Worm (Caenorhabditis elegans) whole organism, L3 larva: ENCODE measurements around the gene mrpl-53.

Experiments
- R02D3.7 ChIP-seq: fragments of 150-350 bp; optimal IDR thresholded peaks from 2 replicates; lab custom pipeline; 2014; ENCODE audit warnings: missing biosample characterization, missing genetic modification characterization
- ZK546.5 ChIP-seq: sonication (generic microtip); optimal IDR thresholded peaks from 2 replicates; lab custom pipeline; 2017; ENCODE audit warnings: missing biosample characterization, missing genetic modification characterization
- aly-2 ChIP-seq: fragments of 150-350 bp; optimal IDR thresholded peaks from 2 replicates; lab custom pipeline; 2014; ENCODE audit warnings: missing biosample characterization, missing genetic modification characterization
- ama-1 ChIP-seq: fragments of 150-350 bp; optimal IDR thresholded peaks from 2 replicates; lab custom pipeline; 2018
- ceh-16 ChIP-seq: sonication (generic microtip); optimal IDR thresholded peaks from 2 replicates; lab custom pipeline; 2017; ENCODE audit warnings: missing biosample characterization, missing genetic modification characterization
- ceh-28 ChIP-seq: fragments of 150-350 bp; optimal IDR thresholded peaks from 2 replicates; lab custom pipeline; 2014; ENCODE audit warnings: missing biosample characterization, missing genetic modification reagents, missing genetic modification characterization
- ceh-82 ChIP-seq: fragments of 150-350 bp; optimal IDR thresholded peaks from 2 replicates; lab custom pipeline; 2014; ENCODE audit warnings: missing biosample characterization, missing genetic modification characterization
- ceh-9 ChIP-seq: sonication (generic microtip); optimal IDR thresholded peaks from 2 replicates; lab custom pipeline; 2018; ENCODE audit warnings: missing biosample characterization, missing genetic modification characterization
- daf-12 ChIP-seq: fragments of 150-350 bp; optimal IDR thresholded peaks from 2 replicates; lab custom pipeline; 2014; ENCODE audit warnings: missing biosample characterization, missing genetic modification reagents, missing genetic modification characterization
- egl-27 ChIP-seq: sonication (generic microtip); optimal IDR thresholded peaks from 4 replicates; lab custom pipeline; 2017; ENCODE audit warnings: missing biosample characterization, missing genetic modification reagents, missing genetic modification characterization
- egl-5 ChIP-seq: fragments of 150-350 bp; optimal IDR thresholded peaks from 2 replicates; lab custom pipeline; 2017; ENCODE audit warnings: missing biosample characterization, missing genetic modification reagents, missing genetic modification characterization, inconsistent platforms
- elt-1 ChIP-seq: fragments of 150-350 bp; optimal IDR thresholded peaks from 2 replicates; lab custom pipeline; 2014; ENCODE audit warnings: missing biosample characterization, missing genetic modification characterization
- elt-2 ChIP-seq: sonication (generic microtip); optimal IDR thresholded peaks from 2 replicates; lab custom pipeline; 2016; ENCODE audit warnings: missing genetic modification reagents, mild to moderate bottlenecking, missing genetic modification characterization, missing compliant biosample characterization
- elt-3 ChIP-seq, 3 experiments: fragments of 150-350 bp in 1 of 3; sonication (generic microtip) in 2 of 3; optimal IDR thresholded peaks; 2 replicates in 2 of 3; 4 replicates in 1 of 3; lab custom pipeline; 2014 to 2017; ENCODE audit warnings: missing biosample characterization in 3 of 3, missing genetic modification characterization in 3 of 3
- eor-1 ChIP-seq, 2 experiments: fragments of 150-350 bp; optimal IDR thresholded peaks; 2 replicates each; lab custom pipeline; 2014 to 2018; ENCODE audit warnings: missing biosample characterization in 2 of 2, missing genetic modification characterization in 2 of 2
- fkh-10 ChIP-seq: sonication (generic microtip); optimal IDR thresholded peaks from 2 replicates; lab custom pipeline; 2017; ENCODE audit warnings: missing biosample characterization, missing genetic modification reagents, missing genetic modification characterization
- fkh-2 ChIP-seq: fragments of 150-350 bp; optimal IDR thresholded peaks from 2 replicates; lab custom pipeline; 2014; ENCODE audit warnings: missing biosample characterization, missing genetic modification reagents, missing genetic modification characterization
- fos-1 ChIP-seq: fragments of 150-350 bp; optimal IDR thresholded peaks from 2 replicates; lab custom pipeline; 2014; ENCODE audit warnings: missing biosample characterization, missing genetic modification characterization
- hmg-11 ChIP-seq: sonication (generic microtip); optimal IDR thresholded peaks from 2 replicates; lab custom pipeline; 2016; ENCODE audit warnings: missing genetic modification characterization, missing compliant biosample characterization
- jun-1 ChIP-seq: fragments of 150-350 bp; optimal IDR thresholded peaks from 2 replicates; lab custom pipeline; 2014; ENCODE audit warnings: missing biosample characterization, missing genetic modification reagents, missing genetic modification characterization
- lin-15B ChIP-seq: fragments of 150-350 bp; optimal IDR thresholded peaks from 2 replicates; lab custom pipeline; 2014; ENCODE audit warnings: missing biosample characterization, missing genetic modification characterization
- lin-39 ChIP-seq: fragments of 150-350 bp; optimal IDR thresholded peaks from 2 replicates; lab custom pipeline; 2018; ENCODE audit warnings: missing biosample characterization, missing genetic modification reagents, missing genetic modification characterization
- lsy-12 ChIP-seq: sonication (generic microtip); optimal IDR thresholded peaks from 2 replicates; lab custom pipeline; 2016; ENCODE audit warnings: mild to moderate bottlenecking, missing genetic modification characterization, missing compliant biosample characterization
- mdl-1 ChIP-seq: fragments of 150-350 bp; optimal IDR thresholded peaks from 2 replicates; lab custom pipeline; 2014; ENCODE audit warnings: missing biosample characterization, missing genetic modification characterization
- mml-1 ChIP-seq: fragments of 150-350 bp; sonication (generic microtip); optimal IDR thresholded peaks from 3 replicates; lab custom pipeline; 2014; ENCODE audit warnings: missing biosample characterization, missing genetic modification characterization
- nfya-1 ChIP-seq: sonication (generic microtip); optimal IDR thresholded peaks from 2 replicates; lab custom pipeline; 2017; ENCODE audit warnings: missing genetic modification characterization, mild to moderate bottlenecking, missing compliant biosample characterization, antibody characterized with exemption, moderate library complexity; ENCODE audit not compliant: insufficient read depth
- nhr-11 ChIP-seq: fragments of 150-350 bp; optimal IDR thresholded peaks from 2 replicates; lab custom pipeline; 2014; ENCODE audit warnings: missing biosample characterization, missing genetic modification characterization
- nhr-12 ChIP-seq: fragments of 150-350 bp; optimal IDR thresholded peaks from 2 replicates; lab custom pipeline; 2014; ENCODE audit warnings: missing biosample characterization, missing genetic modification characterization
- nhr-23 ChIP-seq: fragments of 150-350 bp; optimal IDR thresholded peaks from 2 replicates; lab custom pipeline; 2014; ENCODE audit warnings: missing biosample characterization, missing genetic modification reagents, missing genetic modification characterization
- nhr-237 ChIP-seq: fragments of 150-350 bp; optimal IDR thresholded peaks from 2 replicates; lab custom pipeline; 2014; ENCODE audit warnings: missing biosample characterization, missing genetic modification characterization
- nhr-25 ChIP-seq: sonication (generic microtip); optimal IDR thresholded peaks from 2 replicates; lab custom pipeline; 2017; ENCODE audit warnings: missing biosample characterization, missing genetic modification characterization
- nhr-28 ChIP-seq: fragments of 150-350 bp; optimal IDR thresholded peaks from 2 replicates; lab custom pipeline; 2014; ENCODE audit warnings: missing biosample characterization, missing genetic modification characterization
- nhr-43 ChIP-seq: sonication (generic microtip); optimal IDR thresholded peaks from 2 replicates; lab custom pipeline; 2016; ENCODE audit warnings: mild to moderate bottlenecking, missing genetic modification characterization, missing compliant biosample characterization; ENCODE audit not compliant: poor library complexity, severe bottlenecking
- nhr-67 ChIP-seq: fragments of 150-350 bp; optimal IDR thresholded peaks from 2 replicates; lab custom pipeline; 2014; ENCODE audit warnings: missing biosample characterization, missing genetic modification characterization
- nhr-76 ChIP-seq: fragments of 150-350 bp; sonication (generic microtip); optimal IDR thresholded peaks from 5 replicates; lab custom pipeline; 2014; ENCODE audit warnings: missing biosample characterization, missing genetic modification characterization
- nhr-77 ChIP-seq: fragments of 150-350 bp; optimal IDR thresholded peaks from 2 replicates; lab custom pipeline; 2014; ENCODE audit warnings: missing biosample characterization, missing genetic modification characterization
- pha-4 ChIP-seq: fragments of 150-350 bp; optimal IDR thresholded peaks from 2 replicates; lab custom pipeline; 2014; ENCODE audit warnings: missing biosample characterization, missing genetic modification reagents, missing genetic modification characterization
- pqm-1 ChIP-seq: fragments of 150-350 bp; optimal IDR thresholded peaks from 2 replicates; lab custom pipeline; 2017; ENCODE audit warnings: missing biosample characterization, missing genetic modification characterization, inconsistent platforms
- sea-2 ChIP-seq: fragments of 150-350 bp; sonication (generic microtip); optimal IDR thresholded peaks from 4 replicates; lab custom pipeline; 2014; ENCODE audit warnings: missing biosample characterization, missing genetic modification reagents, missing genetic modification characterization
- skn-1 ChIP-seq: fragments of 150-350 bp; optimal IDR thresholded peaks from 2 replicates; lab custom pipeline; 2014; ENCODE audit warnings: missing biosample characterization, missing genetic modification characterization
- snpc-4 ChIP-seq: fragments of 150-350 bp; optimal IDR thresholded peaks from 2 replicates; lab custom pipeline; 2014; ENCODE audit warnings: missing biosample characterization, missing genetic modification characterization
- tbx-2 ChIP-seq: sonication (generic microtip); optimal IDR thresholded peaks from 2 replicates; lab custom pipeline; 2016; ENCODE audit warnings: mild to moderate bottlenecking, missing genetic modification characterization, missing compliant biosample characterization
- unc-39 ChIP-seq: sonication (generic microtip); optimal IDR thresholded peaks from 4 replicates; lab custom pipeline; 2017; ENCODE audit warnings: missing biosample characterization, missing genetic modification characterization
- unc-62 ChIP-seq: fragments of 150-350 bp; sonication (generic microtip); optimal IDR thresholded peaks from 4 replicates; lab custom pipeline; 2014; ENCODE audit warnings: missing biosample characterization, missing genetic modification reagents, missing genetic modification characterization
- zag-1 ChIP-seq: fragments of 150-350 bp; optimal IDR thresholded peaks from 2 replicates; lab custom pipeline; 2014; ENCODE audit warnings: missing biosample characterization, missing genetic modification characterization
- ztf-11 ChIP-seq: fragments of 150-350 bp; optimal IDR thresholded peaks from 2 replicates; lab custom pipeline; 2014; ENCODE audit warnings: missing biosample characterization, missing genetic modification characterization
- ztf-4 ChIP-seq: fragments of 150-350 bp; optimal IDR thresholded peaks from 2 replicates; lab custom pipeline; 2014; ENCODE audit warnings: missing biosample characterization, missing genetic modification characterization

The mrpl-53 gene

DNA sequence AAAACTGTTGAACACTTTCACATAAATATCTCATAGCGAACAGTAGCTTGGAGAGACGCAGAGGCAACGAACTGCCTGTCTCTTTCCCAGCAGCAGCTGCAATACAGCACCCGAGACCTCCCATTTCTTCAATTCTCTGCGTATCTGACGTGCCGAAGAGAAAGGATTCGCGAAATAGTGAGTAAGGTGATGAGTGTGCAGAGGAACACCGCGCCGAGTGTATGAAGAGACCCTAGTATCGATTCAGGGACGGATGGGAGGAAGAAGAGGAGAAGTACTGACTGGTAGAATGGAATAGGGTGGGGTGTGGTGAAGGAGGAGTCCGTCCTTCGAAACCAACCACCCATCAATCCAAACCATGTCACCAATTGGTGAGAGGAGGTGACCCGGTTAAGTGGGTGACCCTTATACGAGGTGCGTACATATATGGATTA lies 48.7 kb downstream of the mrpl-53 start:
- peak; percentile 41 for TF ChIP-seq nhr-43
- TF ChIP-seq tbx-2 (tag; lab: Kevin White, UChicago) = peak; percentile 30
- TF ChIP-seq R02D3.7 (tag; lab: Kevin White, UChicago) = peak; percentile 47
- no peak for TF ChIP-seq eor-1 (tag; optimal IDR thresholded peaks at IDR 0.05; lab: Kevin White, UChicago)
- TF ChIP-seq nhr-12 (tag; lab: Kevin White, UChicago) = no peak
- TF ChIP-seq hmg-11 (tag; lab: Kevin White, UChicago) = peak; percentile 86
- TF ChIP-seq zag-1 = no peak
- TF ChIP-seq fkh-10 (GFP tag; lab: Kevin White, UChicago) = no peak
- no peak for TF ChIP-seq nhr-28 (tag; lab: Kevin White, UChicago)
- no peak for TF ChIP-seq elt-3 (tag; optimal IDR thresholded peaks at IDR 0.05; lab: Kevin White, UChicago)
- TF ChIP-seq nhr-76 (tag; lab: Kevin White, UChicago) = no peak
- TF ChIP-seq daf-12 = no peak
- TF ChIP-seq pha-4 (tag; lab: Kevin White, UChicago) = peak; percentile 77
- TF ChIP-seq ceh-16 (tag; lab: Kevin White, UChicago) = no peak
- no peak for TF ChIP-seq ZK546.5 (tag; lab: Kevin White, UChicago)
- peak; percentile 88 for TF ChIP-seq nfya-1
- no peak for TF ChIP-seq egl-27
- TF ChIP-seq nhr-77 (tag; lab: Kevin White, UChicago) = no peak
- TF ChIP-seq mml-1 (tag; lab: Kevin White, UChicago) = no peak
- no peak for TF ChIP-seq nhr-67 (tag; lab: Kevin White, UChicago)
- TF ChIP-seq unc-39 = no peak
- TF ChIP-seq ceh-28 = peak; percentile 85
- TF ChIP-seq ceh-9 (tag; lab: Kevin White, UChicago) = no peak
- TF ChIP-seq elt-2 (tag; lab: Kevin White, UChicago) = peak; percentile 60
- peak; percentile 52 for TF ChIP-seq lin-15B
- no peak for TF ChIP-seq ztf-4 (tag; lab: Kevin White, UChicago)
- peak; percentile 64 for TF ChIP-seq unc-62 (GFP tag; lab: Kevin White, UChicago)
- peak; percentile 88 for TF ChIP-seq nhr-25 (tag; lab: Kevin White, UChicago)
- peak; percentile 56 for TF ChIP-seq lsy-12 (tag; lab: Kevin White, UChicago)
- TF ChIP-seq ama-1 = peak; percentile 86
- no peak for TF ChIP-seq aly-2 (tag; lab: Kevin White, UChicago)
- TF ChIP-seq ceh-82 = no peak
- peak; percentile 13 for TF ChIP-seq pqm-1 (tag; lab: Kevin White, UChicago)
- no peak for TF ChIP-seq nhr-237
- no peak for TF ChIP-seq skn-1 (tag; lab: Kevin White, UChicago)
- no peak for TF ChIP-seq ztf-11 (tag; lab: Kevin White, UChicago)
- no peak for TF ChIP-seq fos-1
- peak; percentile 11 for TF ChIP-seq lin-39 (tag; lab: Kevin White, UChicago)
- peak; percentile 92 for TF ChIP-seq egl-5 (tag; lab: Kevin White, UChicago)
- TF ChIP-seq elt-1 (tag; lab: Kevin White, UChicago) = peak; percentile 73
- peak; percentile 4 for TF ChIP-seq snpc-4
- TF ChIP-seq mdl-1 = peak; percentile 66
- TF ChIP-seq sea-2 (GFP tag; lab: Kevin White, UChicago) = no peak
- TF ChIP-seq nhr-23 = peak; percentile 76
- TF ChIP-seq jun-1 (tag; lab: Kevin White, UChicago) = peak; percentile 43
- peak; percentile 78 for TF ChIP-seq nhr-11
- TF ChIP-seq fkh-2 (tag; lab: Kevin White, UChicago) = no peak
